Fruit fly (Drosophila melanogaster) whole organism, wandering third instar larva: ENCODE data around the gene Mgat2.
A peak's percentile ranks its signal among the peaks of the same experiment; 100 is the strongest.

ENCODE experiments used
- Abd-B ChIP-seq: fragments of >200 bp; optimal IDR thresholded peaks from 2 replicates; lab custom pipeline; 2017; ENCODE audit warnings: missing biosample characterization, missing genetic modification characterization
- CG32264 ChIP-seq: fragments of 200-800 bp; sonication (Bioruptor generic); optimal IDR thresholded peaks from 2 replicates; lab custom pipeline; 2016; ENCODE audit warnings: missing biosample characterization, missing genetic modification characterization
- CG9705 ChIP-seq: fragments of 200-800 bp; sonication (Bioruptor generic); optimal IDR thresholded peaks from 2 replicates; lab custom pipeline; 2018; ENCODE audit warnings: missing biosample characterization, mild to moderate bottlenecking, missing genetic modification characterization
- CrebA ChIP-seq: fragments of 200-800 bp; sonication (Bioruptor generic); optimal IDR thresholded peaks from 2 replicates; lab custom pipeline; 2016; ENCODE audit warnings: missing biosample characterization, mild to moderate bottlenecking, missing genetic modification characterization, borderline replicate concordance
- Dfd ChIP-seq: fragments of >200 bp; optimal IDR thresholded peaks from 2 replicates; lab custom pipeline; 2017; ENCODE audit warnings: missing biosample characterization, missing genetic modification characterization
- Dif ChIP-seq: fragments of 200-275, 200-300 bp; sonication (Bioruptor generic); optimal IDR thresholded peaks from 2 replicates; lab custom pipeline; 2018; ENCODE audit warnings: missing biosample characterization, missing genetic modification characterization; ENCODE audit not compliant: partially characterized antibody
- GATAd ChIP-seq: sonication (Bioruptor generic); optimal IDR thresholded peaks from 2 replicates; lab custom pipeline; 2016; ENCODE audit warnings: missing biosample characterization, missing genetic modification characterization
- HLH106 ChIP-seq: fragments of 200-800 bp; optimal IDR thresholded peaks from 3 replicates; lab custom pipeline; 2019; ENCODE audit warnings: missing biosample characterization, mild to moderate bottlenecking, missing genetic modification characterization, moderate library complexity
- Hnf4 ChIP-seq: fragments of 200-800 bp; sonication (Bioruptor generic); optimal IDR thresholded peaks from 2 replicates; lab custom pipeline; 2016; ENCODE audit warnings: missing biosample characterization, mild to moderate bottlenecking, missing genetic modification characterization
- Hr78 ChIP-seq: fragments of >200 bp; optimal IDR thresholded peaks from 2 replicates; lab custom pipeline; 2017; ENCODE audit warnings: missing biosample characterization, missing genetic modification characterization
- Hr83 ChIP-seq: fragments of 200-300 bp; sonication (Bioruptor generic); optimal IDR thresholded peaks from 2 replicates; lab custom pipeline; 2016; ENCODE audit warnings: missing biosample characterization, mild to moderate bottlenecking, missing genetic modification characterization, moderate library complexity; ENCODE audit not compliant: poor library complexity, severe bottlenecking
- Jra ChIP-seq: sonication (Bioruptor generic); optimal IDR thresholded peaks from 2 replicates; lab custom pipeline; 2016; ENCODE audit warnings: missing biosample characterization, missing genetic modification characterization
- Mio ChIP-seq: sonication (Bioruptor generic); optimal IDR thresholded peaks from 2 replicates; lab custom pipeline; 2016; ENCODE audit warnings: missing biosample characterization, missing genetic modification characterization
- Myc ChIP-seq: fragments of >200 bp; optimal IDR thresholded peaks from 2 replicates; lab custom pipeline; 2017
- N ChIP-seq: fragments of >200 bp; optimal IDR thresholded peaks from 2 replicates; lab custom pipeline; 2018; ENCODE audit warnings: missing biosample characterization, missing external identifiers, missing genetic modification characterization
- OdsH ChIP-seq: fragments of 200-800 bp; sonication (Bioruptor generic); optimal IDR thresholded peaks from 2 replicates; lab custom pipeline; 2016; ENCODE audit warnings: missing biosample characterization, mild to moderate bottlenecking, missing genetic modification characterization
- Rel ChIP-seq, 2 experiments: fragments of 200-800 bp; sonication (Bioruptor generic) in 1 of 2; optimal IDR thresholded peaks; 2 replicates in 1 of 2; 3 replicates in 1 of 2; lab custom pipeline; 2016 to 2019; ENCODE audit warnings: mild to moderate bottlenecking in 2 of 2, missing biosample characterization in 2 of 2, missing genetic modification characterization in 2 of 2, moderate library complexity in 1 of 2
- Sp1 ChIP-seq: fragments of 200-800 bp; sonication (Bioruptor generic); optimal IDR thresholded peaks from 3 replicates; lab custom pipeline; 2019; ENCODE audit warnings: missing biosample characterization, mild to moderate bottlenecking, missing genetic modification characterization, moderate library complexity
- Vsx2 ChIP-seq: fragments of 200-300, 225-300 bp; sonication (Bioruptor generic); optimal IDR thresholded peaks from 2 replicates; lab custom pipeline; 2018; ENCODE audit warnings: missing biosample characterization, missing genetic modification characterization; ENCODE audit not compliant: partially characterized antibody
- br ChIP-seq: fragments of 200-800 bp; sonication (Bioruptor generic); optimal IDR thresholded peaks from 2 replicates; lab custom pipeline; 2016; ENCODE audit warnings: missing biosample characterization, missing genetic modification characterization
- brk ChIP-seq: fragments of 200-800 bp; sonication (Bioruptor generic); optimal IDR thresholded peaks from 2 replicates; lab custom pipeline; 2016; ENCODE audit warnings: missing biosample characterization, mild to moderate bottlenecking, missing genetic modification characterization
- dl ChIP-seq, 2 experiments: fragments of 175-275, 200-275 bp in 1 of 2; fragments of 200-275 bp in 1 of 2; sonication (Bioruptor generic); optimal IDR thresholded peaks; lab custom pipeline; 2018; ENCODE audit warnings: mild to moderate bottlenecking in 2 of 2, missing biosample characterization in 2 of 2, missing genetic modification characterization in 2 of 2, moderate library complexity in 2 of 2; ENCODE audit not compliant: partially characterized antibody in 2 of 2, insufficient read depth in 1 of 2
- dmrt93B ChIP-seq: fragments of 200-800 bp; sonication (Bioruptor generic); optimal IDR thresholded peaks from 2 replicates; lab custom pipeline; 2018; ENCODE audit warnings: missing biosample characterization, mild to moderate bottlenecking, missing genetic modification characterization
- dsf ChIP-seq: sonication (Bioruptor generic); optimal IDR thresholded peaks from 2 replicates; lab custom pipeline; 2016; ENCODE audit warnings: missing biosample characterization, missing genetic modification characterization, borderline replicate concordance
- ey ChIP-seq: fragments of 200-800 bp; sonication (Bioruptor generic); optimal IDR thresholded peaks from 2 replicates; lab custom pipeline; 2016; ENCODE audit warnings: missing biosample characterization, missing genetic modification characterization
- foxo ChIP-seq, 2 experiments: fragments of 200-800 bp; sonication (Bioruptor generic); optimal IDR thresholded peaks; 2 replicates in 1 of 2; 3 replicates in 1 of 2; lab custom pipeline; 2016 to 2017; ENCODE audit warnings: missing biosample characterization in 2 of 2, missing genetic modification characterization in 2 of 2
- fru ChIP-seq: fragments of 200-800 bp; sonication (Bioruptor generic); optimal IDR thresholded peaks from 3 replicates; lab custom pipeline; 2016; ENCODE audit warnings: missing biosample characterization, mild to moderate bottlenecking, missing genetic modification characterization
- h ChIP-seq: fragments of 200-800 bp; sonication (Bioruptor generic); optimal IDR thresholded peaks from 3 replicates; lab custom pipeline; 2016; ENCODE audit warnings: missing biosample characterization, mild to moderate bottlenecking, missing genetic modification characterization
- jim ChIP-seq: fragments of 175-275, 200-325 bp; sonication (Bioruptor generic); optimal IDR thresholded peaks from 2 replicates; lab custom pipeline; 2016; ENCODE audit warnings: missing biosample characterization, mild to moderate bottlenecking, missing genetic modification characterization
- lola ChIP-seq: fragments of >200 bp; optimal IDR thresholded peaks from 2 replicates; lab custom pipeline; 2017; ENCODE audit warnings: missing biosample characterization, missing genetic modification characterization
- pan ChIP-seq: fragments of >200 bp; optimal IDR thresholded peaks from 2 replicates; lab custom pipeline; 2017
- psq ChIP-seq: fragments of 200-800 bp; sonication (Bioruptor generic); optimal IDR thresholded peaks from 3 replicates; lab custom pipeline; 2017; ENCODE audit warnings: missing biosample characterization, mild to moderate bottlenecking, missing genetic modification characterization, moderate library complexity
- rgr ChIP-seq: fragments of 200-800 bp; sonication (Bioruptor generic); optimal IDR thresholded peaks from 3 replicates; lab custom pipeline; 2016; ENCODE audit warnings: missing biosample characterization, mild to moderate bottlenecking, missing genetic modification characterization
- sage ChIP-seq: fragments of 200-800 bp; sonication (Bioruptor generic); optimal IDR thresholded peaks from 2 replicates; lab custom pipeline; 2016; ENCODE audit warnings: missing biosample characterization, mild to moderate bottlenecking, missing genetic modification characterization
- sv ChIP-seq: fragments of 200-800 bp; sonication (Bioruptor generic); optimal IDR thresholded peaks from 3 replicates; lab custom pipeline; 2016; ENCODE audit warnings: missing biosample characterization, missing genetic modification characterization
- tai ChIP-seq: sonication (Bioruptor generic); optimal IDR thresholded peaks from 2 replicates; lab custom pipeline; 2016; ENCODE audit warnings: missing biosample characterization, missing genetic modification characterization
- usp ChIP-seq: fragments of >200 bp; optimal IDR thresholded peaks from 2 replicates; lab custom pipeline; 2017; ENCODE audit warnings: missing biosample characterization, missing genetic modification characterization
- woc ChIP-seq: sonication (Bioruptor generic); optimal IDR thresholded peaks from 2 replicates; lab custom pipeline; 2016; ENCODE audit warnings: missing biosample characterization, mild to moderate bottlenecking, missing genetic modification characterization

Gene Mgat2

DNA sequence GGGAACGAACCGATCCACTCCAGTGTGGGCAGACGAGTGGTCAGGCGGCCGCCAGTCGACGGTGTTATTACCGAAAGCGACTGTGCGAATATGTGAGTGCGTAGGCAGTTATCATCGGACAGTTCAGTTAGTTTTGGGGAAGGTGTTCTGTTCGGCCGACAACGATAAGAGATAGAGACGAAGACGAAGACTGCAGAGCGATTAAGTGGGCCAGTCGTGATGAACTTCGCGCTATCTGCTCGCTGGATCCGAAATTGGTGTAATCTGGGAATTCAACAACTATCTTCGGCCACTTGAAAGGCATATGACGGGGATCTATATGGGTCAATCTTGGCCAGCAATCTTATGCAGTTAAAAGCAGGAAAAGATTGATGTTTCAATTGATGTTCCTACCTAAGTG is 12.8 kb downstream of the Mgat2 start, which contains the start of gene CG7912:
Gene CG7912 (minus strand): TSS at position 17 of the 400 bp plus-strand sequence.
- TF ChIP-seq Hr78 (GFP tag; lab: Kevin White, UChicago) (no peak), Hnf4 (GFP tag; lab: Kevin White, UChicago) (no peak), Hr83 (GFP tag; lab: Kevin White, UChicago) (no peak), ey (no peak), woc (GFP tag; lab: Kevin White, UChicago) (no peak), Mio (GFP tag; lab: Kevin White, UChicago) (no peak), usp (GFP tag; lab: Kevin White, UChicago) (no peak)

- TF ChIP-seq CrebA (no peak), foxo (GFP tag; optimal IDR thresholded peaks at IDR 0.05; lab: Kevin White, UChicago) (peak in 1 of 2 experiments; percentile 2)
Observed at dm6 chr3R:30005332-30005979, 16.6 kb downstream of the Mgat2 start.

- no peak for TF ChIP-seq ey
- no peak for TF ChIP-seq lola (GFP tag; lab: Kevin White, UChicago)
- no peak for TF ChIP-seq Dfd (GFP tag; lab: Kevin White, UChicago)
- peak; percentile 0 for TF ChIP-seq OdsH (GFP tag; lab: Kevin White, UChicago)
- TF ChIP-seq GATAd (GFP tag; lab: Kevin White, UChicago), result no peak
- TF ChIP-seq HLH106, result peak; percentile 29
- TF ChIP-seq psq (GFP tag; lab: Kevin White, UChicago), result peak; percentile 25
- TF ChIP-seq sv (GFP tag; lab: Kevin White, UChicago), result no peak
- no peak for TF ChIP-seq dmrt93B
- no peak for TF ChIP-seq usp (GFP tag; lab: Kevin White, UChicago)
- no peak for TF ChIP-seq Jra (GFP tag; lab: Kevin White, UChicago)
- TF ChIP-seq dsf (GFP tag; lab: Kevin White, UChicago), result no peak
- TF ChIP-seq CrebA, result no peak
- no peak for TF ChIP-seq brk (GFP tag; lab: Kevin White, UChicago)
- no peak for TF ChIP-seq Rel (GFP tag; optimal IDR thresholded peaks at IDR 0.05; lab: Kevin White, UChicago)
- TF ChIP-seq Rel (tag; optimal IDR thresholded peaks at IDR 0.05; lab: Kevin White, UChicago), result peak; percentile 36
- TF ChIP-seq fru (GFP tag; lab: Kevin White, UChicago), result no peak
- no peak for TF ChIP-seq Hr78 (GFP tag; lab: Kevin White, UChicago)
- TF ChIP-seq Dif (GFP tag; lab: Kevin White, UChicago), result no peak
- no peak for TF ChIP-seq Abd-B (GFP tag; lab: Kevin White, UChicago)
- peak in 1 of 2 experiments; percentile 18 for TF ChIP-seq foxo (GFP tag; optimal IDR thresholded peaks at IDR 0.05; lab: Kevin White, UChicago)
- peak; percentile 50 for TF ChIP-seq rgr (GFP tag; lab: Kevin White, UChicago)
- TF ChIP-seq pan (lab: Kevin White, UChicago), result no peak
- no peak for TF ChIP-seq N (GFP tag; lab: Kevin White, UChicago)
- no peak for TF ChIP-seq sage (GFP tag; lab: Kevin White, UChicago)
- no peak for TF ChIP-seq woc (GFP tag; lab: Kevin White, UChicago)
- TF ChIP-seq CG9705 (GFP tag; lab: Kevin White, UChicago), result no peak
- peak; percentile 37 for TF ChIP-seq Sp1
- peak; percentile 76 for TF ChIP-seq Myc (lab: Kevin White, UChicago)
- TF ChIP-seq tai, result no peak
- peak; percentile 39 for TF ChIP-seq br (GFP tag; lab: Kevin White, UChicago)
- no peak for TF ChIP-seq dl (GFP tag; optimal IDR thresholded peaks at IDR 0.05; lab: Kevin White, UChicago; ENCODE audit: insufficient read depth in 1 of 2, partially characterized antibody in 2 of 2)
- no peak for TF ChIP-seq Mio (GFP tag; lab: Kevin White, UChicago)
- TF ChIP-seq jim (GFP tag; lab: Kevin White, UChicago), result no peak
- no peak for TF ChIP-seq CG32264
- no peak for TF ChIP-seq Vsx2 (GFP tag; lab: Kevin White, UChicago)
- TF ChIP-seq Hr83 (GFP tag; lab: Kevin White, UChicago), result no peak
- peak; percentile 54 for TF ChIP-seq h (GFP tag; lab: Kevin White, UChicago)
- no peak for TF ChIP-seq Hnf4 (GFP tag; lab: Kevin White, UChicago)
- TF ChIP-seq, all 38 proteins: peak for 10
Observed at dm6 chr3R:30004648-30005047, 17.4 kb downstream of the Mgat2 start, which contains the start of the genes Nlp and Nph. Gene Nlp, plus strand, starts transcription at chr3R:30004785. Gene Nph, minus strand, starts transcription at chr3R:30004861.
